Fruit fly (Drosophila melanogaster) whole organism, embryonic: Measurements from ENCODE around the gene Alp9.

ENCODE experiments used
- Adf1 ChIP-seq: fragments of 200-800 bp; sonication (Bioruptor generic); IDR thresholded peaks from 2 replicates; pipeline ENCODE4 v1.3.6; 2022; ENCODE audit warnings: missing biosample characterization, missing genetic modification characterization
- CG13894 ChIP-seq: fragments of 200-800 bp; sonication (Bioruptor generic); optimal IDR thresholded peaks from 3 replicates; lab custom pipeline; 2018; ENCODE audit warnings: missing biosample characterization, mild to moderate bottlenecking, missing genetic modification characterization, moderate library complexity
- CG3163 ChIP-seq: fragments of 200-800 bp; sonication (Bioruptor generic); optimal IDR thresholded peaks from 3 replicates; lab custom pipeline; 2016; ENCODE audit warnings: missing biosample characterization, missing genetic modification characterization
- CG4282 ChIP-seq: fragments of 200-800 bp; sonication (Bioruptor generic); optimal IDR thresholded peaks from 2 replicates; lab custom pipeline; 2016; ENCODE audit warnings: missing biosample characterization, missing genetic modification characterization
- Dfd ChIP-seq, 2 experiments: fragments of >200 bp; optimal IDR thresholded peaks; 2 replicates each; lab custom pipeline; 2017; ENCODE audit warnings: missing biosample characterization in 2 of 2, missing genetic modification characterization in 2 of 2
- Hmx ChIP-seq: fragments of 200-800 bp; sonication (Bioruptor generic); optimal IDR thresholded peaks from 2 replicates; lab custom pipeline; 2016; ENCODE audit warnings: missing biosample characterization, missing genetic modification characterization
- Poxn ChIP-seq: fragments of 200-800 bp; sonication (Bioruptor generic); IDR thresholded peaks from 2 replicates; pipeline ENCODE4 v1.3.6; 2022; ENCODE audit warnings: missing biosample characterization, missing genetic modification characterization
- Sox100B ChIP-seq: fragments of 200-800 bp; sonication (Bioruptor generic); optimal IDR thresholded peaks from 3 replicates; lab custom pipeline; 2018; ENCODE audit warnings: missing biosample characterization, mild to moderate bottlenecking, missing genetic modification characterization
- gfzf ChIP-seq: fragments of 200-800 bp; sonication (Bioruptor generic); optimal IDR thresholded peaks from 2 replicates; lab custom pipeline; 2016; ENCODE audit warnings: missing biosample characterization, mild to moderate bottlenecking, missing genetic modification characterization, moderate library complexity
- usp ChIP-seq: fragments of >200 bp; optimal IDR thresholded peaks from 2 replicates; lab custom pipeline; 2017; ENCODE audit warnings: missing biosample characterization, missing genetic modification characterization

dm6 chr3L:5576543-5576942 lies 18.8 kb upstream of the Alp9 start:
- TF ChIP-seq Adf1 (no peak), gfzf (GFP tag; lab: Kevin White, UChicago) (no peak), Hmx (no peak), Dfd (GFP tag; optimal IDR thresholded peaks at IDR 0.05; lab: Kevin White, UChicago) (no peak), CG4282 (GFP tag; lab: Kevin White, UChicago) (no peak), Sox100B (GFP tag; lab: Kevin White, UChicago) (no peak), usp (GFP tag; lab: Kevin White, UChicago) (no peak), Poxn (GFP tag; lab: Robert Waterston, UW) (no peak), CG13894 (tag; lab: Kevin White, UChicago) (no peak), CG3163 (GFP tag; lab: Kevin White, UChicago) (no peak)
